Worm (Caenorhabditis elegans): ENCODE measurements around the gene C44B7.11.

The C44B7.11 gene

DNA sequence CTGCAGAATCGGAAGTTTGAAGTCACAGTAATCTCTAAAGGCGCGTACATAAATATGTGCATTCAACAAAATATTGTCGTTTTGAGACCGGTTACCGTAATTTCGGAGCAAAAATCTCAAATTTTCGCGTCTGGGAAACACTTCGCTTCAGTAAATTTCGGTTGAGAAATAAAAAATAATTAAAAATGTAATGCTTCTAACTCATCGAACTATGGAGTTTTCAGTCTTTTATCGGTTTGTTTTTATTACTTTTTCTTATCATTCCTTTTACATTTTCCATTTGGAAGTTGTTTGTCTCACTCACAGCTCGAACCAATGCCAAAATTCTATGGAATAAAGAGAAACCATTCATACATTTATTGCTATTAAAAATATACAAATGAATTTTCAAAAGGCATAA, 9.1 kb downstream of the C44B7.11 start:
- TF ChIP-seq bed-3 (GFP tag; optimal IDR thresholded peaks at IDR 0.05) (no peak), mab-5 (tag; optimal IDR thresholded peaks at IDR 0.05) (no peak), mls-2 (tag; optimal IDR thresholded peaks at IDR 0.05) (no peak), ztf-11 (tag; optimal IDR thresholded peaks at IDR 0.05) (no peak), ceh-39 (tag; optimal IDR thresholded peaks at IDR 0.05) (no peak), M03D4.4 (tag; optimal IDR thresholded peaks at IDR 0.05) (no peak), sem-2 (GFP tag; optimal IDR thresholded peaks at IDR 0.05) (no peak)

ce11 chrII:6887319-6888005, 9.9 kb downstream of the C44B7.11 start, which contains the start of gene pmp-2:
Gene pmp-2 (minus strand): TSS chrII:6887805.
- TF ChIP-seq unc-39 (tag; optimal IDR thresholded peaks at IDR 0.05) (no peak), tbx-8 (GFP tag; optimal IDR thresholded peaks at IDR 0.05) (no peak), mep-1 (tag; optimal IDR thresholded peaks at IDR 0.05) (no peak), elt-1 (tag; optimal IDR thresholded peaks at IDR 0.05; ENCODE audit: borderline replicate concordance, insufficient read depth) (no peak), hlh-1 (tag; optimal IDR thresholded peaks at IDR 0.05) (no peak), nhr-237 (tag; optimal IDR thresholded peaks at IDR 0.05) (no peak), nhr-28 (tag; optimal IDR thresholded peaks at IDR 0.05) (no peak), sptf-1 (tag; optimal IDR thresholded peaks at IDR 0.05) (no peak), elt-3 (tag; optimal IDR thresholded peaks at IDR 0.05) (no peak), unc-62 (GFP tag; optimal IDR thresholded peaks at IDR 0.05) (no peak), sem-2 (GFP tag; optimal IDR thresholded peaks at IDR 0.05) (no peak), nhr-2 (tag; optimal IDR thresholded peaks at IDR 0.05) (no peak), ceh-39 (tag; optimal IDR thresholded peaks at IDR 0.05) (no peak), zip-8 (tag; optimal IDR thresholded peaks at IDR 0.05) (no peak)

DNA sequence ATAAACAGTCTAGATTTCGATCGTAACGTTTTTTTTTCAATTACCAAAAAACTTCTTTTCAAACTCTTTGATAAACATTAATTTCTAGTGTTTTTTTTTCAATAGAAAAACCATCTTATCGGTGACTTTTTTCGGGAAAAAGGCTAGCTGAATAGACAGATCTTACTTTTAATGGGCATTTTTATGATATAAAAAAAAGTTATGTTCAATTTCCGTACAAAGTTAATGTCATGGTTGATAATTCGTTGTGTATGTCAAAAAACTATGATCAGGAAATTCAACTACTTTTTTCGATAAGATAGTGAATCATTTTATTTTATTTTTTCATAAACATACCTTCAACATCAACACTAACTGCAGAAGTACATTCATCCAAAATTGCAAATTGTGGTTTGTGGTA, 12.8 kb downstream of the C44B7.11 start:
- no peak for TF ChIP-seq mep-1 (tag; optimal IDR thresholded peaks at IDR 0.05)
- TF ChIP-seq nhr-12 (tag; optimal IDR thresholded peaks at IDR 0.05): no peak
- no peak for TF ChIP-seq ztf-11 (tag; optimal IDR thresholded peaks at IDR 0.05)
- TF ChIP-seq nhr-2 (tag; optimal IDR thresholded peaks at IDR 0.05): no peak
- no peak for TF ChIP-seq ces-1 (GFP tag; optimal IDR thresholded peaks at IDR 0.05)
- TF ChIP-seq flh-1 (GFP tag; optimal IDR thresholded peaks at IDR 0.05): no peak
- TF ChIP-seq mab-5 (tag; optimal IDR thresholded peaks at IDR 0.05): no peak
- TF ChIP-seq cnd-1 (tag; optimal IDR thresholded peaks at IDR 0.05): no peak
- TF ChIP-seq blmp-1 (tag; optimal IDR thresholded peaks at IDR 0.05): no peak
- TF ChIP-seq sem-2 (GFP tag; optimal IDR thresholded peaks at IDR 0.05): no peak

- no peak for TF ChIP-seq snpc-4 (tag; optimal IDR thresholded peaks at IDR 0.05)
Measured at ce11 chrII:6883716-6884115, 13.6 kb downstream of the C44B7.11 start, which contains the start of gene pmp-1. Gene pmp-1 (minus strand): TSS chrII:6883754.

ce11 chrII:6882335-6882734, 15.0 kb downstream of the C44B7.11 start:
- TF ChIP-seq mab-5 (tag; optimal IDR thresholded peaks at IDR 0.05) (no peak), nhr-2 (tag; optimal IDR thresholded peaks at IDR 0.05) (no peak), elt-3 (tag; optimal IDR thresholded peaks at IDR 0.05) (no peak), nhr-28 (tag; optimal IDR thresholded peaks at IDR 0.05) (no peak), nhr-76 (tag; optimal IDR thresholded peaks at IDR 0.05) (no peak), lin-13 (tag; optimal IDR thresholded peaks at IDR 0.05) (no peak), M03D4.4 (tag; optimal IDR thresholded peaks at IDR 0.05) (no peak), bed-3 (GFP tag; optimal IDR thresholded peaks at IDR 0.05) (no peak), mep-1 (tag; optimal IDR thresholded peaks at IDR 0.05) (no peak), unc-120 (tag; optimal IDR thresholded peaks at IDR 0.05; ENCODE audit: poor library complexity, severe bottlenecking) (no peak), snpc-4 (tag; optimal IDR thresholded peaks at IDR 0.05) (no peak), blmp-1 (tag; optimal IDR thresholded peaks at IDR 0.05) (no peak), zip-8 (tag; optimal IDR thresholded peaks at IDR 0.05) (no peak), ham-2 (GFP tag; optimal IDR thresholded peaks at IDR 0.05) (no peak), elt-1 (tag; optimal IDR thresholded peaks at IDR 0.05; ENCODE audit: borderline replicate concordance, insufficient read depth) (no peak), lsy-2 (tag; optimal IDR thresholded peaks at IDR 0.05) (no peak)

DNA sequence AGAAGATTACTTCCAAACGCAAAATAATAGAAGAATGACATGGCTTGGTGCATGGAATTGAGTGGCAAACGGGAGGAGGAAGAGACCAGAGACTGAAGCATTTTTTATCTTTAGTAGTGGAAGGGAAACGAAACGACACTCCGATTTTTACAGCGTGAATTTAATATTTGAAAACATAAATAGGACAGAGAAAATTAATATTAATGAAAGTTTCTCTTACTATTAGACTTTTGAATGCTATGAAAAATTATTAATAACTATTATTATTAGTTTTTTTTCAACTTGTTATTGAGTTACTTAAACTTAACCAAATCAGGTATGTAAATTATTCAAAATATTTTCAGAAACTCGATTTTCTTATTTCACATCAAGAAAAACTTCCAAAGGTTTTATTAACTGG, 17.3 kb downstream of the C44B7.11 start, which contains the start of gene C44B7.7:
Gene C44B7.7 (minus strand): TSS at position 101 of the 400 bp plus-strand sequence.
- TF ChIP-seq M03D4.4 (tag; optimal IDR thresholded peaks at IDR 0.05): no peak
- TF ChIP-seq ceh-83 (GFP tag; optimal IDR thresholded peaks at IDR 0.05): no peak
- no peak for TF ChIP-seq nhr-2 (tag; optimal IDR thresholded peaks at IDR 0.05)
- no peak for TF ChIP-seq ceh-39 (tag; optimal IDR thresholded peaks at IDR 0.05)
- TF ChIP-seq elt-1 (tag; optimal IDR thresholded peaks at IDR 0.05; ENCODE audit: borderline replicate concordance, insufficient read depth): no peak
- TF ChIP-seq drap-1 (GFP tag; optimal IDR thresholded peaks at IDR 0.05): no peak
- TF ChIP-seq pha-4 (tag; optimal IDR thresholded peaks at IDR 0.05): no peak
- no peak for TF ChIP-seq nhr-76 (tag; optimal IDR thresholded peaks at IDR 0.05)
- no peak for TF ChIP-seq lin-13 (tag; optimal IDR thresholded peaks at IDR 0.05)
- no peak for TF ChIP-seq lsy-2 (tag; optimal IDR thresholded peaks at IDR 0.05)
- TF ChIP-seq hlh-1 (tag; optimal IDR thresholded peaks at IDR 0.05): no peak
- no peak for TF ChIP-seq unc-62 (GFP tag; optimal IDR thresholded peaks at IDR 0.05)
- TF ChIP-seq sptf-1 (tag; optimal IDR thresholded peaks at IDR 0.05): no peak
- TF ChIP-seq ces-1 (GFP tag; optimal IDR thresholded peaks at IDR 0.05): no peak

All from whole organism, mixed stage, embryonic.